Worm (Caenorhabditis elegans) whole organism, L3 larva: ENCODE data around the gene cyp-37A1.

Experiments used
- R02D3.7 ChIP-seq: fragments of 150-350 bp; optimal IDR thresholded peaks from 2 replicates; lab custom pipeline; 2014; ENCODE audit warnings: missing biosample characterization, missing genetic modification characterization
- ZK546.5 ChIP-seq: sonication (generic microtip); optimal IDR thresholded peaks from 2 replicates; lab custom pipeline; 2017; ENCODE audit warnings: missing biosample characterization, missing genetic modification characterization
- aly-2 ChIP-seq: fragments of 150-350 bp; optimal IDR thresholded peaks from 2 replicates; lab custom pipeline; 2014; ENCODE audit warnings: missing biosample characterization, missing genetic modification characterization
- ceh-16 ChIP-seq: sonication (generic microtip); optimal IDR thresholded peaks from 2 replicates; lab custom pipeline; 2017; ENCODE audit warnings: missing biosample characterization, missing genetic modification characterization
- ceh-28 ChIP-seq: fragments of 150-350 bp; optimal IDR thresholded peaks from 2 replicates; lab custom pipeline; 2014; ENCODE audit warnings: missing biosample characterization, missing genetic modification reagents, missing genetic modification characterization
- ceh-82 ChIP-seq: fragments of 150-350 bp; optimal IDR thresholded peaks from 2 replicates; lab custom pipeline; 2014; ENCODE audit warnings: missing biosample characterization, missing genetic modification characterization
- daf-12 ChIP-seq: fragments of 150-350 bp; optimal IDR thresholded peaks from 2 replicates; lab custom pipeline; 2014; ENCODE audit warnings: missing biosample characterization, missing genetic modification reagents, missing genetic modification characterization
- egl-5 ChIP-seq: fragments of 150-350 bp; optimal IDR thresholded peaks from 2 replicates; lab custom pipeline; 2017; ENCODE audit warnings: missing biosample characterization, missing genetic modification reagents, missing genetic modification characterization, inconsistent platforms
- elt-1 ChIP-seq: fragments of 150-350 bp; optimal IDR thresholded peaks from 2 replicates; lab custom pipeline; 2014; ENCODE audit warnings: missing biosample characterization, missing genetic modification characterization
- elt-2 ChIP-seq: sonication (generic microtip); optimal IDR thresholded peaks from 2 replicates; lab custom pipeline; 2016; ENCODE audit warnings: missing genetic modification reagents, mild to moderate bottlenecking, missing genetic modification characterization, missing compliant biosample characterization
- fkh-2 ChIP-seq: fragments of 150-350 bp; optimal IDR thresholded peaks from 2 replicates; lab custom pipeline; 2014; ENCODE audit warnings: missing biosample characterization, missing genetic modification reagents, missing genetic modification characterization
- fos-1 ChIP-seq: fragments of 150-350 bp; optimal IDR thresholded peaks from 2 replicates; lab custom pipeline; 2014; ENCODE audit warnings: missing biosample characterization, missing genetic modification characterization
- hmg-11 ChIP-seq: sonication (generic microtip); optimal IDR thresholded peaks from 2 replicates; lab custom pipeline; 2016; ENCODE audit warnings: missing genetic modification characterization, missing compliant biosample characterization
- jun-1 ChIP-seq: fragments of 150-350 bp; optimal IDR thresholded peaks from 2 replicates; lab custom pipeline; 2014; ENCODE audit warnings: missing biosample characterization, missing genetic modification reagents, missing genetic modification characterization
- lin-15B ChIP-seq: fragments of 150-350 bp; optimal IDR thresholded peaks from 2 replicates; lab custom pipeline; 2014; ENCODE audit warnings: missing biosample characterization, missing genetic modification characterization
- lin-39 ChIP-seq: fragments of 150-350 bp; optimal IDR thresholded peaks from 2 replicates; lab custom pipeline; 2018; ENCODE audit warnings: missing biosample characterization, missing genetic modification reagents, missing genetic modification characterization
- lsy-12 ChIP-seq: sonication (generic microtip); optimal IDR thresholded peaks from 2 replicates; lab custom pipeline; 2016; ENCODE audit warnings: mild to moderate bottlenecking, missing genetic modification characterization, missing compliant biosample characterization
- mml-1 ChIP-seq: fragments of 150-350 bp; sonication (generic microtip); optimal IDR thresholded peaks from 3 replicates; lab custom pipeline; 2014; ENCODE audit warnings: missing biosample characterization, missing genetic modification characterization
- nfya-1 ChIP-seq: sonication (generic microtip); optimal IDR thresholded peaks from 2 replicates; lab custom pipeline; 2017; ENCODE audit warnings: missing genetic modification characterization, mild to moderate bottlenecking, missing compliant biosample characterization, antibody characterized with exemption, moderate library complexity; ENCODE audit not compliant: insufficient read depth
- nhr-11 ChIP-seq: fragments of 150-350 bp; optimal IDR thresholded peaks from 2 replicates; lab custom pipeline; 2014; ENCODE audit warnings: missing biosample characterization, missing genetic modification characterization
- nhr-12 ChIP-seq: fragments of 150-350 bp; optimal IDR thresholded peaks from 2 replicates; lab custom pipeline; 2014; ENCODE audit warnings: missing biosample characterization, missing genetic modification characterization
- nhr-23 ChIP-seq: fragments of 150-350 bp; optimal IDR thresholded peaks from 2 replicates; lab custom pipeline; 2014; ENCODE audit warnings: missing biosample characterization, missing genetic modification reagents, missing genetic modification characterization
- nhr-25 ChIP-seq: sonication (generic microtip); optimal IDR thresholded peaks from 2 replicates; lab custom pipeline; 2017; ENCODE audit warnings: missing biosample characterization, missing genetic modification characterization
- nhr-28 ChIP-seq: fragments of 150-350 bp; optimal IDR thresholded peaks from 2 replicates; lab custom pipeline; 2014; ENCODE audit warnings: missing biosample characterization, missing genetic modification characterization
- nhr-43 ChIP-seq: sonication (generic microtip); optimal IDR thresholded peaks from 2 replicates; lab custom pipeline; 2016; ENCODE audit warnings: mild to moderate bottlenecking, missing genetic modification characterization, missing compliant biosample characterization; ENCODE audit not compliant: poor library complexity, severe bottlenecking
- nhr-67 ChIP-seq: fragments of 150-350 bp; optimal IDR thresholded peaks from 2 replicates; lab custom pipeline; 2014; ENCODE audit warnings: missing biosample characterization, missing genetic modification characterization
- nhr-77 ChIP-seq: fragments of 150-350 bp; optimal IDR thresholded peaks from 2 replicates; lab custom pipeline; 2014; ENCODE audit warnings: missing biosample characterization, missing genetic modification characterization
- pha-4 ChIP-seq: fragments of 150-350 bp; optimal IDR thresholded peaks from 2 replicates; lab custom pipeline; 2014; ENCODE audit warnings: missing biosample characterization, missing genetic modification reagents, missing genetic modification characterization
- pqm-1 ChIP-seq: fragments of 150-350 bp; optimal IDR thresholded peaks from 2 replicates; lab custom pipeline; 2017; ENCODE audit warnings: missing biosample characterization, missing genetic modification characterization, inconsistent platforms
- sea-2 ChIP-seq: fragments of 150-350 bp; sonication (generic microtip); optimal IDR thresholded peaks from 4 replicates; lab custom pipeline; 2014; ENCODE audit warnings: missing biosample characterization, missing genetic modification reagents, missing genetic modification characterization
- skn-1 ChIP-seq: fragments of 150-350 bp; optimal IDR thresholded peaks from 2 replicates; lab custom pipeline; 2014; ENCODE audit warnings: missing biosample characterization, missing genetic modification characterization
- snpc-4 ChIP-seq: fragments of 150-350 bp; optimal IDR thresholded peaks from 2 replicates; lab custom pipeline; 2014; ENCODE audit warnings: missing biosample characterization, missing genetic modification characterization
- tbx-2 ChIP-seq: sonication (generic microtip); optimal IDR thresholded peaks from 2 replicates; lab custom pipeline; 2016; ENCODE audit warnings: mild to moderate bottlenecking, missing genetic modification characterization, missing compliant biosample characterization
- unc-39 ChIP-seq: sonication (generic microtip); optimal IDR thresholded peaks from 4 replicates; lab custom pipeline; 2017; ENCODE audit warnings: missing biosample characterization, missing genetic modification characterization
- unc-62 ChIP-seq: fragments of 150-350 bp; sonication (generic microtip); optimal IDR thresholded peaks from 4 replicates; lab custom pipeline; 2014; ENCODE audit warnings: missing biosample characterization, missing genetic modification reagents, missing genetic modification characterization
- zag-1 ChIP-seq: fragments of 150-350 bp; optimal IDR thresholded peaks from 2 replicates; lab custom pipeline; 2014; ENCODE audit warnings: missing biosample characterization, missing genetic modification characterization
- ztf-11 ChIP-seq: fragments of 150-350 bp; optimal IDR thresholded peaks from 2 replicates; lab custom pipeline; 2014; ENCODE audit warnings: missing biosample characterization, missing genetic modification characterization

cyp-37A1 gene

ce11 chrII:14016865-14017264 is at the start of gene cyp-37A1:
cyp-37A1 (minus strand) TSS chrII:14016965.
- no peak for TF ChIP-seq elt-1
- no peak for TF ChIP-seq nhr-28 (tag; lab: Kevin White, UChicago)
- TF ChIP-seq mml-1 (tag; lab: Kevin White, UChicago), result no peak
- no peak for TF ChIP-seq unc-39
- no peak for TF ChIP-seq snpc-4 (tag; lab: Kevin White, UChicago)
- TF ChIP-seq zag-1 (tag; lab: Kevin White, UChicago), result no peak
- TF ChIP-seq nhr-67 (tag; lab: Kevin White, UChicago), result no peak
- no peak for TF ChIP-seq sea-2 (GFP tag; lab: Kevin White, UChicago)

- no peak for TF ChIP-seq skn-1 (tag; lab: Kevin White, UChicago)
Measured at ce11 chrII:14065486-14065885, 48.7 kb upstream of the cyp-37A1 start.

ce11 chrII:14064051-14064450 is 47.3 kb upstream of the cyp-37A1 start:
- TF ChIP-seq tbx-2 (tag; lab: Kevin White, UChicago) (no peak), unc-39 (no peak), fkh-2 (tag; lab: Kevin White, UChicago) (no peak), lin-39 (no peak), nhr-12 (no peak), skn-1 (tag; lab: Kevin White, UChicago) (no peak), aly-2 (tag; lab: Kevin White, UChicago) (no peak), daf-12 (tag; lab: Kevin White, UChicago) (no peak), nhr-43 (tag; lab: Kevin White, UChicago) (no peak), R02D3.7 (tag; lab: Kevin White, UChicago) (no peak), ceh-16 (tag; lab: Kevin White, UChicago) (no peak), unc-62 (GFP tag; lab: Kevin White, UChicago) (no peak), nhr-25 (no peak), fos-1 (tag; lab: Kevin White, UChicago) (no peak), ZK546.5 (no peak), ceh-82 (tag; lab: Kevin White, UChicago) (no peak)

- TF ChIP-seq snpc-4 (tag; lab: Kevin White, UChicago) (peak; percentile 81), nhr-25 (peak; percentile 6), jun-1 (peak; percentile 34), nhr-11 (tag; lab: Kevin White, UChicago) (peak; percentile 15), egl-5 (tag; lab: Kevin White, UChicago) (no peak), hmg-11 (tag; lab: Kevin White, UChicago) (peak; percentile 30), sea-2 (GFP tag; lab: Kevin White, UChicago) (no peak), pha-4 (tag; lab: Kevin White, UChicago) (peak; percentile 67), ceh-28 (tag; lab: Kevin White, UChicago) (peak; percentile 24), nfya-1 (tag; lab: Kevin White, UChicago) (peak; percentile 63), nhr-77 (peak; percentile 13), lsy-12 (tag; lab: Kevin White, UChicago) (peak; percentile 76), lin-39 (peak; percentile 41), nhr-23 (peak; percentile 54), elt-2 (peak; percentile 47), ZK546.5 (no peak), R02D3.7 (tag; lab: Kevin White, UChicago) (peak; percentile 27), lin-15B (peak; percentile 86), ztf-11 (tag; lab: Kevin White, UChicago) (no peak), tbx-2 (tag; lab: Kevin White, UChicago) (peak; percentile 2)
Measured at ce11 chrII:14063044-14063500, 46.3 kb upstream of the cyp-37A1 start, which contains the start of gene lem-2. lem-2 (plus strand) TSS chrII:14063450.

ce11 chrII:14060885-14061284 is 44.1 kb upstream of the cyp-37A1 start:
- TF ChIP-seq nhr-67 (tag; lab: Kevin White, UChicago) (no peak), pqm-1 (tag; lab: Kevin White, UChicago) (no peak)
